Fruit fly (Drosophila melanogaster) whole organism, embryonic: ENCODE results near the gene CG34450.

Experiments
- Abd-B ChIP-seq: fragments of 200-800 bp; sonication (Bioruptor generic); optimal IDR thresholded peaks from 2 replicates; lab custom pipeline; 2018; ENCODE audit warnings: missing biosample characterization, mild to moderate bottlenecking, missing genetic modification characterization, moderate library complexity
- Adf1 ChIP-seq: fragments of 200-800 bp; sonication (Bioruptor generic); IDR thresholded peaks from 2 replicates; pipeline ENCODE4 v1.3.6; 2022; ENCODE audit warnings: missing biosample characterization, missing genetic modification characterization
- CG11398 ChIP-seq: fragments of 200-800 bp; sonication (Bioruptor generic); optimal IDR thresholded peaks from 2 replicates; lab custom pipeline; 2016; ENCODE audit warnings: missing biosample characterization, missing genetic modification characterization
- CG12391 ChIP-seq: fragments of 200-800 bp; sonication (Bioruptor generic); optimal IDR thresholded peaks from 3 replicates; lab custom pipeline; 2018; ENCODE audit warnings: missing biosample characterization, mild to moderate bottlenecking, missing genetic modification characterization, moderate library complexity
- CG12659 ChIP-seq: fragments of 200-800 bp; sonication (Bioruptor generic); optimal IDR thresholded peaks from 3 replicates; lab custom pipeline; 2017; ENCODE audit warnings: mild to moderate bottlenecking, missing biosample characterization, missing genetic modification reagents, missing genetic modification characterization
- CG14860 ChIP-seq: fragments of 200-800 bp; sonication (Bioruptor generic); IDR thresholded peaks from 3 replicates; pipeline ENCODE4 v1.3.6; 2022; ENCODE audit warnings: missing biosample characterization, missing genetic modification characterization; ENCODE audit not compliant: partially characterized antibody
- CG2120 ChIP-seq: fragments of 200-800 bp; sonication (Bioruptor generic); optimal IDR thresholded peaks from 3 replicates; lab custom pipeline; 2016; ENCODE audit warnings: missing biosample characterization, missing genetic modification characterization
- CG32767 ChIP-seq: fragments of 200-800 bp; sonication (Bioruptor generic); IDR thresholded peaks from 2 replicates; pipeline ENCODE4 v1.3.6; 2022; ENCODE audit warnings: missing biosample characterization, missing genetic modification characterization
- CG4360 ChIP-seq: fragments of 200-800 bp; sonication (Bioruptor generic); IDR thresholded peaks from 2 replicates; pipeline ENCODE4 v1.3.6; 2022; ENCODE audit warnings: missing biosample characterization, missing genetic modification characterization
- CG4730 ChIP-seq: fragments of 200-800 bp; sonication (Bioruptor generic); IDR thresholded peaks from 2 replicates; pipeline ENCODE4 v1.3.6; 2022; ENCODE audit warnings: missing biosample characterization, missing genetic modification characterization
- CG5953 ChIP-seq: fragments of 200-800 bp; sonication (Bioruptor generic); IDR thresholded peaks from 2 replicates; pipeline ENCODE4 v1.3.6; 2022; ENCODE audit warnings: missing biosample characterization, missing genetic modification characterization
- CG6654 ChIP-seq: fragments of 200-800 bp; sonication (Bioruptor generic); optimal IDR thresholded peaks from 2 replicates; lab custom pipeline; 2017; ENCODE audit warnings: missing biosample characterization, mild to moderate bottlenecking, missing genetic modification characterization
- CG6854 ChIP-seq: fragments of 200-800 bp; sonication (Bioruptor generic); optimal IDR thresholded peaks from 3 replicates; lab custom pipeline; 2017; ENCODE audit warnings: missing biosample characterization, mild to moderate bottlenecking, missing genetic modification characterization
- CG8290 ChIP-seq, 3 experiments: fragments of 200-800 bp; sonication (Bioruptor generic); optimal IDR thresholded peaks; 2 replicates each; lab custom pipeline; 2016 to 2019; ENCODE audit warnings: missing biosample characterization in 3 of 3, missing genetic modification characterization in 3 of 3, mild to moderate bottlenecking in 2 of 3, moderate library complexity in 1 of 3
- CG8944 ChIP-seq: fragments of 200-800 bp; sonication (Bioruptor generic); optimal IDR thresholded peaks from 3 replicates; lab custom pipeline; 2016; ENCODE audit warnings: missing biosample characterization, missing genetic modification characterization
- Dip2 ChIP-seq: fragments of 200-800 bp; sonication (Bioruptor generic); IDR thresholded peaks from 2 replicates; pipeline ENCODE4 v1.3.6; 2022; ENCODE audit warnings: missing biosample characterization, missing genetic modification characterization
- Dip3 ChIP-seq: fragments of 200-800 bp; sonication (Bioruptor generic); optimal IDR thresholded peaks from 3 replicates; lab custom pipeline; 2016; ENCODE audit warnings: missing biosample characterization, missing genetic modification characterization
- Dll ChIP-seq: fragments of 200-800 bp; sonication (Bioruptor generic); IDR thresholded peaks from 4 replicates; pipeline ENCODE4 v1.3.6; 2022; ENCODE audit warnings: missing biosample characterization, missing genetic modification characterization; ENCODE audit not compliant: partially characterized antibody
- Ets97D ChIP-seq: fragments of 200-800 bp; sonication (Bioruptor generic); optimal IDR thresholded peaks from 3 replicates; lab custom pipeline; 2016; ENCODE audit warnings: missing biosample characterization, missing genetic modification characterization
- Fer3 ChIP-seq: fragments of 200-800 bp; sonication (Bioruptor generic); optimal IDR thresholded peaks from 2 replicates; lab custom pipeline; 2018; ENCODE audit warnings: missing biosample characterization, mild to moderate bottlenecking, missing genetic modification characterization, moderate library complexity
- HLH3B ChIP-seq: fragments of 200-800 bp; sonication (Bioruptor generic); IDR thresholded peaks from 2 replicates; pipeline ENCODE4 v1.3.6; 2022; ENCODE audit warnings: missing biosample characterization, missing genetic modification characterization
- Hand ChIP-seq: fragments of 200-800 bp; sonication (Bioruptor generic); optimal IDR thresholded peaks from 2 replicates; lab custom pipeline; 2017; ENCODE audit warnings: mild to moderate bottlenecking, missing biosample characterization, missing genetic modification reagents, missing genetic modification characterization
- Lim3 ChIP-seq: fragments of 200-800 bp; sonication (Bioruptor generic); IDR thresholded peaks from 2 replicates; pipeline ENCODE4 v1.3.6; 2022; ENCODE audit warnings: missing biosample characterization, missing genetic modification characterization
- MBD-R2 ChIP-seq: fragments of 200-800 bp; sonication (Bioruptor generic); IDR thresholded peaks from 2 replicates; pipeline ENCODE4 v1.3.6; 2022; ENCODE audit warnings: missing biosample characterization, missing genetic modification characterization
- Meics ChIP-seq: fragments of 200-800 bp; sonication (Bioruptor generic); optimal IDR thresholded peaks from 2 replicates; lab custom pipeline; 2017; ENCODE audit warnings: missing biosample characterization, mild to moderate bottlenecking, missing genetic modification characterization
- Scr ChIP-seq: fragments of 200-800 bp; sonication (Bioruptor generic); IDR thresholded peaks from 2 replicates; pipeline ENCODE4 v1.3.6; 2022; ENCODE audit warnings: missing biosample characterization, missing genetic modification characterization; ENCODE audit not compliant: partially characterized antibody
- Sry-δ ChIP-seq: fragments of 200-800 bp; sonication (Bioruptor generic); optimal IDR thresholded peaks from 2 replicates; lab custom pipeline; 2016; ENCODE audit warnings: missing biosample characterization, missing genetic modification characterization
- ab ChIP-seq: fragments of 200-800 bp; sonication (Bioruptor generic); optimal IDR thresholded peaks from 2 replicates; lab custom pipeline; 2016; ENCODE audit warnings: missing biosample characterization, missing genetic modification characterization
- br ChIP-seq: fragments of >200 bp; optimal IDR thresholded peaks from 2 replicates; lab custom pipeline; 2017
- cg ChIP-seq: fragments of 200-800 bp; sonication (Bioruptor generic); optimal IDR thresholded peaks from 3 replicates; lab custom pipeline; 2019; ENCODE audit warnings: missing biosample characterization, mild to moderate bottlenecking, missing genetic modification characterization, moderate library complexity
- cwo ChIP-seq: fragments of 200-800 bp; sonication (Bioruptor generic); optimal IDR thresholded peaks from 3 replicates; lab custom pipeline; 2017; ENCODE audit warnings: missing biosample characterization, missing genetic modification characterization, mild to moderate bottlenecking, moderate library complexity, missing genetic modification reagents
- da ChIP-seq: fragments of 200-800 bp; sonication (Bioruptor generic); optimal IDR thresholded peaks from 2 replicates; lab custom pipeline; 2016; ENCODE audit warnings: missing biosample characterization, missing genetic modification characterization
- dati ChIP-seq: fragments of 200-800 bp; sonication (Bioruptor generic); IDR thresholded peaks from 2 replicates; pipeline ENCODE4 v1.3.6; 2022; ENCODE audit warnings: missing biosample characterization, missing genetic modification characterization
- dmrt99B ChIP-seq: fragments of 200-800 bp; sonication (Bioruptor generic); optimal IDR thresholded peaks from 2 replicates; lab custom pipeline; 2018; ENCODE audit warnings: missing biosample characterization, mild to moderate bottlenecking, missing genetic modification characterization, moderate library complexity
- emc ChIP-seq: fragments of 200-800 bp; sonication (Bioruptor generic); optimal IDR thresholded peaks from 2 replicates; lab custom pipeline; 2016; ENCODE audit warnings: missing biosample characterization, missing genetic modification characterization
- hbn ChIP-seq: fragments of 200-800 bp; sonication (Bioruptor generic); IDR thresholded peaks from 2 replicates; pipeline ENCODE4 v1.3.6; 2022; ENCODE audit warnings: missing biosample characterization, missing genetic modification characterization; ENCODE audit not compliant: partially characterized antibody
- her ChIP-seq: fragments of 200-800 bp; sonication (Bioruptor generic); optimal IDR thresholded peaks from 2 replicates; lab custom pipeline; 2016; ENCODE audit warnings: missing biosample characterization, missing genetic modification characterization
- insv ChIP-seq, 2 experiments: fragments of 200-800 bp; sonication (Bioruptor generic); optimal IDR thresholded peaks; 3 replicates each; lab custom pipeline; 2016 to 2018; ENCODE audit warnings: missing biosample characterization in 2 of 2, missing genetic modification characterization in 2 of 2
- klu ChIP-seq: fragments of 200-800 bp; sonication (Bioruptor generic); IDR thresholded peaks from 2 replicates; pipeline ENCODE4 v1.3.6; 2022; ENCODE audit warnings: missing biosample characterization, missing genetic modification characterization
- lov ChIP-seq, 2 experiments: fragments of 200-800 bp in 1 of 2; fragments of >200 bp in 1 of 2; sonication (Bioruptor generic) in 1 of 2; IDR thresholded peaks in 1 of 2; optimal IDR thresholded peaks in 1 of 2; 2 replicates in 1 of 2; 3 replicates in 1 of 2; pipeline versions ENCODE4 v1.3.6 to Lab custom; 2017 to 2022; ENCODE audit warnings: missing biosample characterization in 1 of 2, missing genetic modification characterization in 1 of 2
- mld ChIP-seq: fragments of 200-800 bp; sonication (Bioruptor generic); IDR thresholded peaks from 3 replicates; pipeline ENCODE4 v1.3.6; 2022; ENCODE audit warnings: missing biosample characterization, missing genetic modification characterization; ENCODE audit not compliant: partially characterized antibody
- nom ChIP-seq: fragments of 200-800 bp; sonication (Bioruptor generic); optimal IDR thresholded peaks from 2 replicates; lab custom pipeline; 2017; ENCODE audit warnings: missing biosample characterization, missing genetic modification characterization, mild to moderate bottlenecking, moderate library complexity, missing genetic modification reagents
- sob ChIP-seq: fragments of 200-800 bp; sonication (Bioruptor generic); IDR thresholded peaks from 2 replicates; pipeline ENCODE4 v1.3.6; 2022; ENCODE audit warnings: missing biosample characterization, missing genetic modification characterization
- tap ChIP-seq: fragments of 200-800 bp; optimal IDR thresholded peaks from 3 replicates; lab custom pipeline; 2019; ENCODE audit warnings: missing biosample characterization, mild to moderate bottlenecking, missing genetic modification characterization, moderate library complexity
- tgo ChIP-seq: fragments of 200-800 bp; sonication (Bioruptor generic); IDR thresholded peaks from 3 replicates; pipeline ENCODE4 v1.3.6; 2022; ENCODE audit warnings: missing biosample characterization, missing genetic modification characterization
- tll ChIP-seq, 2 experiments: fragments of 200-800 bp in 1 of 2; fragments of >200 bp in 1 of 2; sonication (Bioruptor generic) in 1 of 2; optimal IDR thresholded peaks; 2 replicates each; lab custom pipeline; 2017 to 2019; ENCODE audit warnings: missing biosample characterization in 2 of 2, missing genetic modification characterization in 2 of 2, mild to moderate bottlenecking in 1 of 2, moderate library complexity in 1 of 2
- trh ChIP-seq: fragments of 200-800 bp; sonication (Bioruptor generic); optimal IDR thresholded peaks from 2 replicates; lab custom pipeline; 2016; ENCODE audit warnings: missing biosample characterization, missing genetic modification characterization
- unpg ChIP-seq: fragments of 200-800 bp; sonication (Bioruptor generic); optimal IDR thresholded peaks from 3 replicates; lab custom pipeline; 2018; ENCODE audit warnings: missing biosample characterization, mild to moderate bottlenecking, missing genetic modification characterization, moderate library complexity
- vvl ChIP-seq: fragments of 200-800 bp; sonication (Bioruptor generic); IDR thresholded peaks from 2 replicates; pipeline ENCODE4 v1.3.6; 2022; ENCODE audit warnings: missing biosample characterization, missing genetic modification characterization
- zfh1 ChIP-seq: fragments of 200-800 bp; sonication (Bioruptor generic); IDR thresholded peaks from 3 replicates; pipeline ENCODE4 v1.3.6; 2022; ENCODE audit warnings: missing biosample characterization, missing genetic modification characterization

The CG34450 gene

dm6 chrX:9319140-9319539 lies 11.1 kb downstream of the CG34450 start, which contains the start of the genes c12.1 and c12.2 (continued):
- TF ChIP-seq HLH3B (GFP tag; lab: Robert Waterston, UW) = no peak
- no peak for TF ChIP-seq CG4360
- TF ChIP-seq Dip3 (GFP tag; lab: Kevin White, UChicago) = no peak
- peak; percentile 19 for TF ChIP-seq Abd-B (GFP tag; lab: Kevin White, UChicago)
- no peak for TF ChIP-seq CG8290 (GFP tag; optimal IDR thresholded peaks at IDR 0.05; lab: Kevin White, UChicago)
- no peak for TF ChIP-seq CG8290 (tag; optimal IDR thresholded peaks at IDR 0.05; lab: Kevin White, UChicago)
- TF ChIP-seq tgo (GFP tag; lab: Robert Waterston, UW) = no peak
- TF ChIP-seq Hand (GFP tag; lab: Kevin White, UChicago) = no peak
- peak; percentile 100 for TF ChIP-seq MBD-R2 (GFP tag; lab: Robert Waterston, UW)
- TF ChIP-seq CG14860 (GFP tag; lab: Robert Waterston, UW) = peak; percentile 60
- no peak for TF ChIP-seq Meics (GFP tag; lab: Kevin White, UChicago)
- TF ChIP-seq CG5953 = no peak
- no peak for TF ChIP-seq CG11398 (GFP tag; lab: Kevin White, UChicago)
- no peak for TF ChIP-seq CG8944
- TF ChIP-seq her (GFP tag; lab: Kevin White, UChicago) = peak; percentile 37
- no peak for TF ChIP-seq CG4730 (GFP tag; lab: Robert Waterston, UW)
- no peak for TF ChIP-seq Fer3 (tag; lab: Kevin White, UChicago)
- TF ChIP-seq Ets97D (GFP tag; lab: Kevin White, UChicago) = peak; percentile 66
- no peak for TF ChIP-seq trh (GFP tag; lab: Kevin White, UChicago)
- no peak for TF ChIP-seq dmrt99B (tag; lab: Kevin White, UChicago)
- no peak for TF ChIP-seq emc
- no peak for TF ChIP-seq cwo
- TF ChIP-seq lov (optimal IDR thresholded peaks at IDR 0.05; lab: Kevin White, UChicago) = no peak
- TF ChIP-seq lov (GFP tag; IDR thresholded peaks at IDR 0.05; lab: Robert Waterston, UW) = no peak
- TF ChIP-seq vvl (GFP tag; lab: Robert Waterston, UW) = 0 out of 2 replicates have a peak, but pooled peaks have one; percentile 6
- no peak for TF ChIP-seq CG6854 (GFP tag; lab: Kevin White, UChicago)
- TF ChIP-seq da (GFP tag; lab: Kevin White, UChicago) = no peak
- TF ChIP-seq unpg (GFP tag; lab: Kevin White, UChicago) = no peak
- TF ChIP-seq Scr (GFP tag; lab: Robert Waterston, UW) = peak; percentile 51
- TF ChIP-seq CG12391 = peak; percentile 1
- TF ChIP-seq cg (GFP tag; lab: Kevin White, UChicago) = no peak
- TF ChIP-seq Lim3 (GFP tag; lab: Robert Waterston, UW) = no peak
- TF ChIP-seq ab (GFP tag; lab: Kevin White, UChicago) = no peak
- TF ChIP-seq hbn (GFP tag; lab: Robert Waterston, UW) = 0 out of 2 replicates have a peak, but pooled peaks have one; percentile 34
- no peak for TF ChIP-seq klu (GFP tag; lab: Robert Waterston, UW)
- TF ChIP-seq Dll (GFP tag; lab: Robert Waterston, UW) = peak; percentile 57; the same call in 3 of the 4 replicates
- TF ChIP-seq Adf1 (GFP tag; lab: Robert Waterston, UW) = 0 out of 2 replicates have a peak, but pooled peaks have one; percentile 6
- no peak for TF ChIP-seq tap (tag; lab: Kevin White, UChicago)
- TF ChIP-seq insv (GFP tag; optimal IDR thresholded peaks at IDR 0.05; lab: Kevin White, UChicago) = peak in 1 of 2 experiments; percentile 51
- peak; percentile 23 for TF ChIP-seq CG2120 (GFP tag; lab: Kevin White, UChicago)
- TF ChIP-seq Dip2 (GFP tag; lab: Robert Waterston, UW) = no peak
- TF ChIP-seq zfh1 (GFP tag; lab: Robert Waterston, UW) = no peak
- no peak for TF ChIP-seq CG6654 (GFP tag; lab: Kevin White, UChicago)
- TF ChIP-seq Sry-δ (GFP tag; lab: Kevin White, UChicago) = peak; percentile 73
- no peak for TF ChIP-seq sob (GFP tag; lab: Robert Waterston, UW)
- peak; percentile 43 for TF ChIP-seq CG12659
- TF ChIP-seq nom (GFP tag; lab: Kevin White, UChicago) = no peak
- TF ChIP-seq dati (GFP tag; lab: Robert Waterston, UW) = no peak
- TF ChIP-seq br (lab: Kevin White, UChicago) = no peak
- no peak for TF ChIP-seq CG32767 (GFP tag; lab: Robert Waterston, UW)
- TF ChIP-seq mld (GFP tag; lab: Robert Waterston, UW) = no peak
- no peak for TF ChIP-seq tll (GFP tag; optimal IDR thresholded peaks at IDR 0.05; lab: Kevin White, UChicago)
